Worm (Caenorhabditis elegans) whole organism, early embryonic: ENCODE measurements around the gene bpl-1.

Experiments
- B0310.2 ChIP-seq: sonication (generic microtip); optimal IDR thresholded peaks from 2 replicates; lab custom pipeline; 2016; ENCODE audit warnings: mild to moderate bottlenecking, missing genetic modification characterization, missing compliant biosample characterization
- F13C5.2 ChIP-seq: sonication (generic microtip); optimal IDR thresholded peaks from 2 replicates; lab custom pipeline; 2017; ENCODE audit warnings: mild to moderate bottlenecking, missing genetic modification characterization, inconsistent platforms, missing compliant biosample characterization
- aly-1 ChIP-seq: sonication (generic microtip); optimal IDR thresholded peaks from 2 replicates; lab custom pipeline; 2016; ENCODE audit warnings: missing genetic modification characterization, missing compliant biosample characterization
- ama-1 ChIP-seq: fragments of 150-350 bp; optimal IDR thresholded peaks from 2 replicates; lab custom pipeline; 2014
- ceh-13 ChIP-seq: fragments of 200-800 bp; sonication (Bioruptor generic); optimal IDR thresholded peaks from 2 replicates; lab custom pipeline; 2018; ENCODE audit warnings: mild to moderate bottlenecking, missing genetic modification characterization, missing compliant biosample characterization
- ceh-36 ChIP-seq: sonication (generic microtip); optimal IDR thresholded peaks from 2 replicates; lab custom pipeline; 2016; ENCODE audit warnings: missing genetic modification characterization, inconsistent platforms, missing compliant biosample characterization
- ets-7 ChIP-seq: sonication (generic microtip); optimal IDR thresholded peaks from 2 replicates; lab custom pipeline; 2016; ENCODE audit warnings: missing genotype, missing genetic modification characterization, missing compliant biosample characterization
- flt-1 ChIP-seq: fragments of 200-800 bp; sonication (Bioruptor generic); IDR thresholded peaks from 2 replicates; pipeline ENCODE4 v1.3.6; 2022; ENCODE audit warnings: missing genetic modification characterization, missing compliant biosample characterization
- hmbx-1 ChIP-seq: sonication (generic microtip); optimal IDR thresholded peaks from 2 replicates; lab custom pipeline; 2016; ENCODE audit warnings: mild to moderate bottlenecking, missing genetic modification characterization, missing compliant biosample characterization
- hmg-4 ChIP-seq: fragments of 200-800 bp; sonication (Bioruptor generic); optimal IDR thresholded peaks from 2 replicates; lab custom pipeline; 2018; ENCODE audit warnings: mild to moderate bottlenecking, missing genetic modification characterization, missing compliant biosample characterization
- hnd-1 ChIP-seq: sonication (generic microtip); optimal IDR thresholded peaks from 2 replicates; lab custom pipeline; 2016; ENCODE audit warnings: missing genetic modification characterization, missing compliant biosample characterization
- pes-1 ChIP-seq: fragments of 200-800 bp; sonication (Bioruptor generic); IDR thresholded peaks from 2 replicates; pipeline ENCODE4 v1.3.6; 2022; ENCODE audit warnings: missing genetic modification reagents, missing genetic modification characterization, missing compliant biosample characterization
- scrt-1 ChIP-seq: fragments of 200-800 bp; sonication (Bioruptor generic); IDR thresholded peaks from 2 replicates; pipeline ENCODE4 v1.3.6; 2022; ENCODE audit warnings: missing genetic modification characterization, missing compliant biosample characterization
- sea-1 ChIP-seq: fragments of 200-800 bp; sonication (Bioruptor generic); conservative IDR thresholded peaks from 2 replicates; pipeline ENCODE4 v1.3.6; 2022; ENCODE audit warnings: missing genetic modification characterization, missing compliant biosample characterization
- tbx-11 ChIP-seq: fragments of 200-800 bp; sonication (Bioruptor generic); IDR thresholded peaks from 2 replicates; pipeline ENCODE4 v1.3.6; 2022; ENCODE audit warnings: missing genetic modification characterization, missing compliant biosample characterization
- tbx-37 ChIP-seq: fragments of 200-800 bp; sonication (Bioruptor generic); conservative IDR thresholded peaks from 2 replicates; pipeline ENCODE4 v1.3.6; 2022; ENCODE audit warnings: missing genetic modification reagents, missing genetic modification characterization, missing compliant biosample characterization
- tra-4 ChIP-seq: sonication (generic microtip); optimal IDR thresholded peaks from 2 replicates; lab custom pipeline; 2017; ENCODE audit warnings: missing genetic modification characterization, missing compliant biosample characterization

Gene bpl-1

DNA sequence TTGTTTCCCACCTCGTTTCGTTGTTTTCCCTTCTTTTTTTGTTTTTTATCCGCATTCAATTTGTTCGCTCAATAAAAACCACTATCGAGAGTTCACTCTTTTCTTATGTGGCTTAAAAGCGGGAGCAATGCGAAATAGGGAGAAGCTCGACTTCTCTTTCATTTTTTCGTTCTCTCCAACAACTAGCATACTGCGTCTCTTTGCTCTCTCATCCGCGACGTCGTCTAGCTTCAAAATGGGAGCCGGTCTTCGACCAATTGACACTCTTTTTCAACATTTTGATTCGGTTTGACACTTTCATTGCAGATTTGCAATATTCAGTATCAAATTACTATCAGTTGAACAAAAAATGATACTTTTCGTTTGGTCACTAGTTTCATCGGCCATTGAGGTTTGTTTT lies at the start of gene bpl-1:
bpl-1 (plus strand) TSS at position 301 of the 400 bp plus-strand sequence.
- TF ChIP-seq ets-7 (tag; lab: Kevin White, UChicago), result no peak
- no peak for TF ChIP-seq ceh-13 (GFP tag; lab: Kevin White, UChicago)
- TF ChIP-seq tra-4 (tag; lab: Kevin White, UChicago), result no peak
- no peak for TF ChIP-seq F13C5.2 (tag; lab: Kevin White, UChicago)
- no peak for TF ChIP-seq ceh-36
- TF ChIP-seq hnd-1 (tag; lab: Kevin White, UChicago), result no peak
- no peak for TF ChIP-seq hmg-4
- no peak for TF ChIP-seq aly-1 (tag; lab: Kevin White, UChicago)
- no peak for TF ChIP-seq pes-1 (GFP tag; lab: Robert Waterston, UW)
- no peak for TF ChIP-seq scrt-1 (GFP tag; lab: Robert Waterston, UW)
- no peak for TF ChIP-seq sea-1 (GFP tag; lab: Robert Waterston, UW)
- TF ChIP-seq hmbx-1 (tag; lab: Kevin White, UChicago), result no peak
- no peak for TF ChIP-seq flt-1
- no peak for TF ChIP-seq tbx-11

- no peak for TF ChIP-seq B0310.2 (tag; lab: Kevin White, UChicago)
- no peak for TF ChIP-seq ceh-36
- TF ChIP-seq aly-1 (tag; lab: Kevin White, UChicago), result no peak
- no peak for TF ChIP-seq hnd-1 (tag; lab: Kevin White, UChicago)
- no peak for TF ChIP-seq ceh-13 (GFP tag; lab: Kevin White, UChicago)
- TF ChIP-seq hmg-4, result no peak
- TF ChIP-seq hmbx-1 (tag; lab: Kevin White, UChicago), result no peak
- TF ChIP-seq tra-4 (tag; lab: Kevin White, UChicago), result no peak
- no peak for TF ChIP-seq F13C5.2 (tag; lab: Kevin White, UChicago)
Measured at ce11 chrII:6226995-6227394, 47.0 kb upstream of the bpl-1 start, which contains the start of gene srsy-2. srsy-2 (minus strand) TSS chrII:6227095.

ce11 chrII:6230116-6230515 lies 43.9 kb upstream of the bpl-1 start:
- TF ChIP-seq ceh-13 (GFP tag; lab: Kevin White, UChicago), result no peak
- no peak for TF ChIP-seq tra-4 (tag; lab: Kevin White, UChicago)
- no peak for TF ChIP-seq pes-1 (GFP tag; lab: Robert Waterston, UW)
- TF ChIP-seq tbx-37 (GFP tag; lab: Robert Waterston, UW), result no peak

- TF ChIP-seq F13C5.2 (tag; lab: Kevin White, UChicago), result no peak
- no peak for TF ChIP-seq hmbx-1 (tag; lab: Kevin White, UChicago)
Measured at ce11 chrII:6235432-6236092, 38.5 kb upstream of the bpl-1 start, which contains the start of gene T24H7.9. T24H7.9 (minus strand) TSS chrII:6235505.

- no peak for TF ChIP-seq pes-1 (GFP tag; lab: Robert Waterston, UW)
- no peak for TF ChIP-seq flt-1
- no peak for TF ChIP-seq ceh-13 (GFP tag; lab: Kevin White, UChicago)
- no peak for TF ChIP-seq ets-7 (tag; lab: Kevin White, UChicago)
- TF ChIP-seq sea-1 (GFP tag; lab: Robert Waterston, UW), result no peak
- no peak for TF ChIP-seq hnd-1 (tag; lab: Kevin White, UChicago)
- no peak for TF ChIP-seq B0310.2 (tag; lab: Kevin White, UChicago)
- no peak for TF ChIP-seq tra-4 (tag; lab: Kevin White, UChicago)
- TF ChIP-seq ama-1 (lab: Kevin White, UChicago), result no peak
- no peak for TF ChIP-seq tbx-11
- TF ChIP-seq hmbx-1 (tag; lab: Kevin White, UChicago), result no peak
- no peak for TF ChIP-seq aly-1 (tag; lab: Kevin White, UChicago)
- TF ChIP-seq ceh-36, result no peak
Measured at ce11 chrII:6236093-6236945, 37.7 kb upstream of the bpl-1 start.

- TF ChIP-seq ama-1 (lab: Kevin White, UChicago) (no peak), pes-1 (GFP tag; lab: Robert Waterston, UW) (no peak), ceh-13 (GFP tag; lab: Kevin White, UChicago) (no peak), sea-1 (GFP tag; lab: Robert Waterston, UW) (no peak), F13C5.2 (tag; lab: Kevin White, UChicago) (no peak), hmg-4 (no peak), flt-1 (no peak), tra-4 (tag; lab: Kevin White, UChicago) (no peak), B0310.2 (tag; lab: Kevin White, UChicago) (no peak), aly-1 (tag; lab: Kevin White, UChicago) (no peak), hmbx-1 (tag; lab: Kevin White, UChicago) (no peak), ets-7 (tag; lab: Kevin White, UChicago) (no peak), ceh-36 (no peak), tbx-11 (no peak), hnd-1 (tag; lab: Kevin White, UChicago) (no peak), scrt-1 (GFP tag; lab: Robert Waterston, UW) (no peak), tbx-37 (GFP tag; lab: Robert Waterston, UW) (no peak)
Measured at ce11 chrII:6241758-6242157, 32.3 kb upstream of the bpl-1 start, which contains the start of gene T24H7.8. T24H7.8 (plus strand) TSS chrII:6242058.

DNA sequence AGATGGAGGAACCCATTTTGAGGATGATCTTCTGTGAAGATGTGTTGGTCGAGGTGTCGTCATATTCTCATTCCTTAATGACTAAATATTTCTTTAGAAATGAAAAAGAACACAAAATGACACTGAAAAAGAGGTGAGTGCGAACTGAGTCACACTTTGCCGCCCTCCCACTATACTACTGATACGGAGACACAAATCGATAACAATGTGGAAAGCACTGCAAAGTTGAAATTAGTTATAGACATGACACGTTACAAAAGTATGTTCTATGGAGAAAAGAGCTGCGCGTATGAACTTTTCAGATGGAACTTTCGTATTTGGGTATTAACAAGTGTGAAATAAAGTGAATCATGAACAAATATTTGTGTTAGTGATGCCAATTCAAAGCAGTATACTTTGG lies 29.8 kb upstream of the bpl-1 start, which contains the start of gene tat-4:
tat-4 (minus strand) TSS at position 117 of the 400 bp plus-strand sequence.
- TF ChIP-seq flt-1 (no peak), aly-1 (tag; lab: Kevin White, UChicago) (no peak), tbx-11 (no peak), B0310.2 (tag; lab: Kevin White, UChicago) (no peak), tra-4 (tag; lab: Kevin White, UChicago) (no peak), tbx-37 (GFP tag; lab: Robert Waterston, UW) (no peak), ama-1 (lab: Kevin White, UChicago) (no peak), sea-1 (GFP tag; lab: Robert Waterston, UW) (no peak), ceh-36 (no peak), ets-7 (tag; lab: Kevin White, UChicago) (no peak)
